Worm (Caenorhabditis elegans): ENCODE data around the gene rpoa-49.

DNA sequence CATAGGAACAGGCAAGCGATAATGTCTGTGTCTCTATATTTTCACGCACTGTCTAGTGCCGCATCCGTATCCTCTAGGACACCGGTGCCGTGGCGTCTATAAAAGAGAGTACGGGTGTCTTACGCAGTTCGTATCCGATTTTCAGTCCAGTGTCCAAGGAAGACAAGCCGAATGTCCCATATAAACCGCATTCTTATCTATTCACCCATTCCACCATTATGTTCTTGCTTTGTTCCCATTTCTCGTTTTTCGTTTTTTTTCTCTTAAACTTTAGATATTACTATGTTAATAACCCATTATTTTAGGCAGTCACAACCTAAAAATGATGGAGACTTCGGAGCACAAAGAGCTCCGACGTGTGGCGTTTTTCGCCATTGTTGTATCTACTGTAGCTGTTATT, 21.8 kb upstream of the rpoa-49 start, which contains the start of gene sqt-2:
- TF ChIP-seq ceh-24 (tag; optimal IDR thresholded peaks at IDR 0.05) (no peak), lim-6 (tag; optimal IDR thresholded peaks at IDR 0.05) (no peak), hlh-8 (tag; optimal IDR thresholded peaks at IDR 0.05) (no peak)
